Worm (Caenorhabditis elegans) whole organism, L1 larva: Measurements from ENCODE around the gene lsm-4.

ENCODE experiments used
- C16A3.4 ChIP-seq: fragments of 150-350 bp; optimal IDR thresholded peaks from 2 replicates; lab custom pipeline; 2014; ENCODE audit warnings: missing biosample characterization, missing genetic modification characterization
- aly-2 ChIP-seq: fragments of 150-350 bp; optimal IDR thresholded peaks from 2 replicates; lab custom pipeline; 2014; ENCODE audit warnings: missing biosample characterization, missing genetic modification characterization
- blmp-1 ChIP-seq: fragments of 150-350 bp; optimal IDR thresholded peaks from 2 replicates; lab custom pipeline; 2014; ENCODE audit warnings: missing biosample characterization, missing genetic modification characterization
- ceh-63 ChIP-seq: fragments of 200-800 bp; sonication (Bioruptor generic); optimal IDR thresholded peaks from 2 replicates; lab custom pipeline; 2018; ENCODE audit warnings: mild to moderate bottlenecking, missing genetic modification characterization, missing compliant biosample characterization
- ceh-8 ChIP-seq: fragments of 200-800 bp; sonication (Bioruptor generic); optimal IDR thresholded peaks from 2 replicates; lab custom pipeline; 2018; ENCODE audit warnings: mild to moderate bottlenecking, missing genetic modification characterization, moderate library complexity, missing compliant biosample characterization
- ceh-88 ChIP-seq: fragments of 200-800 bp; sonication (Bioruptor generic); IDR thresholded peaks from 2 replicates; pipeline ENCODE4 v1.3.6; 2022; ENCODE audit warnings: missing genetic modification characterization, missing compliant biosample characterization
- efl-1 ChIP-seq, 4 experiments: fragments of 150-350 bp; optimal IDR thresholded peaks in 3 of 4; peaks in 1 of 4; 1 replicate in 1 of 4; 2 replicates in 3 of 4; lab custom pipeline; 2014; ENCODE audit warnings: missing biosample characterization in 2 of 4, missing genetic modification characterization in 2 of 4, missing genetic modification reagents in 2 of 4
- efl-3 ChIP-seq: fragments of 200-800 bp; sonication (Bioruptor generic); optimal IDR thresholded peaks from 2 replicates; lab custom pipeline; 2018; ENCODE audit warnings: mild to moderate bottlenecking, missing genetic modification characterization, missing compliant biosample characterization
- egl-13 ChIP-seq: sonication (generic microtip); optimal IDR thresholded peaks from 2 replicates; lab custom pipeline; 2016; ENCODE audit warnings: missing genotype, missing genetic modification reagents, missing genetic modification characterization, missing compliant biosample characterization
- elt-2 ChIP-seq: sonication (generic microtip); optimal IDR thresholded peaks from 2 replicates; lab custom pipeline; 2016; ENCODE audit warnings: missing genetic modification characterization, mild to moderate bottlenecking, inconsistent platforms, missing compliant biosample characterization, missing genetic modification reagents
- ets-5 ChIP-seq: fragments of 200-800 bp; sonication (Bioruptor generic); IDR thresholded peaks from 2 replicates; pipeline ENCODE4 v1.3.6; 2022; ENCODE audit warnings: missing genetic modification characterization, missing compliant biosample characterization
- hlh-17 ChIP-seq: fragments of 200-800 bp; sonication (Bioruptor generic); optimal IDR thresholded peaks from 2 replicates; lab custom pipeline; 2018; ENCODE audit warnings: missing genetic modification characterization, mild to moderate bottlenecking, missing compliant biosample characterization, moderate library complexity, borderline replicate concordance
- hlh-4 ChIP-seq: sonication (generic microtip); optimal IDR thresholded peaks from 2 replicates; lab custom pipeline; 2016; ENCODE audit warnings: mild to moderate bottlenecking, missing genetic modification characterization, missing compliant biosample characterization
- hpl-2 ChIP-seq: fragments of 150-350 bp; optimal IDR thresholded peaks from 2 replicates; lab custom pipeline; 2014; ENCODE audit warnings: missing biosample characterization, missing genetic modification reagents, missing genetic modification characterization
- irx-1 ChIP-seq: sonication (generic microtip); optimal IDR thresholded peaks from 2 replicates; lab custom pipeline; 2016; ENCODE audit warnings: missing genetic modification characterization, missing compliant biosample characterization
- isw-1 ChIP-seq: fragments of 200-800 bp; sonication (Bioruptor generic); IDR thresholded peaks from 2 replicates; pipeline ENCODE4 v1.3.6; 2022; ENCODE audit warnings: missing genetic modification characterization, missing compliant biosample characterization
- jun-1 ChIP-seq: fragments of 150-350 bp; optimal IDR thresholded peaks from 2 replicates; lab custom pipeline; 2014; ENCODE audit warnings: missing biosample characterization, missing genetic modification reagents, missing genetic modification characterization
- lir-3 ChIP-seq: sonication (generic microtip); optimal IDR thresholded peaks from 2 replicates; lab custom pipeline; 2016; ENCODE audit warnings: mild to moderate bottlenecking, missing genetic modification characterization, moderate library complexity, missing compliant biosample characterization; ENCODE audit not compliant: poor library complexity
- lsy-2 ChIP-seq, 2 experiments: fragments of 150-350 bp; optimal IDR thresholded peaks; 2 replicates each; lab custom pipeline; 2014; ENCODE audit warnings: missing biosample characterization in 2 of 2, missing genetic modification characterization in 2 of 2
- mab-9 ChIP-seq: fragments of 200-800 bp; sonication (Bioruptor generic); IDR thresholded peaks from 2 replicates; pipeline ENCODE4 v1.3.6; 2022; ENCODE audit warnings: missing genetic modification reagents, missing genetic modification characterization, missing compliant biosample characterization
- nhr-12 ChIP-seq: sonication (generic microtip); optimal IDR thresholded peaks from 2 replicates; lab custom pipeline; 2017; ENCODE audit warnings: missing biosample characterization, missing genetic modification characterization
- nhr-19 ChIP-seq: fragments of 200-800 bp; sonication (Bioruptor generic); conservative IDR thresholded peaks from 2 replicates; pipeline ENCODE4 v1.3.6; 2022; ENCODE audit warnings: missing genetic modification characterization, missing compliant biosample characterization
- nhr-20 ChIP-seq: sonication (generic microtip); optimal IDR thresholded peaks from 2 replicates; lab custom pipeline; 2016; ENCODE audit warnings: mild to moderate bottlenecking, missing genetic modification characterization, missing compliant biosample characterization
- nhr-76 ChIP-seq: sonication (generic microtip); optimal IDR thresholded peaks from 2 replicates; lab custom pipeline; 2017; ENCODE audit warnings: missing biosample characterization, missing genetic modification characterization
- nhr-77 ChIP-seq: fragments of 150-350 bp; optimal IDR thresholded peaks from 2 replicates; lab custom pipeline; 2014; ENCODE audit warnings: missing biosample characterization, missing genetic modification characterization
- snpc-4 ChIP-seq: fragments of 150-350 bp; optimal IDR thresholded peaks from 2 replicates; lab custom pipeline; 2014; ENCODE audit warnings: missing biosample characterization, missing genetic modification characterization
- snu-23 ChIP-seq: sonication (generic microtip); optimal IDR thresholded peaks from 2 replicates; lab custom pipeline; 2016; ENCODE audit warnings: missing genetic modification characterization, missing compliant biosample characterization
- sox-4 ChIP-seq: sonication (generic microtip); optimal IDR thresholded peaks from 2 replicates; lab custom pipeline; 2016; ENCODE audit warnings: missing genetic modification characterization, missing compliant biosample characterization
- sptf-1 ChIP-seq: fragments of 150-350 bp; optimal IDR thresholded peaks from 2 replicates; lab custom pipeline; 2014; ENCODE audit warnings: missing biosample characterization, missing genetic modification characterization
- swsn-7 ChIP-seq: sonication (generic microtip); optimal IDR thresholded peaks from 2 replicates; lab custom pipeline; 2016; ENCODE audit warnings: missing genetic modification characterization, missing compliant biosample characterization
- unc-30 ChIP-seq: sonication (generic microtip); optimal IDR thresholded peaks from 2 replicates; lab custom pipeline; 2017; ENCODE audit warnings: missing biosample characterization, missing genetic modification characterization
- xbp-1 ChIP-seq: sonication (generic microtip); optimal IDR thresholded peaks from 2 replicates; lab custom pipeline; 2016; ENCODE audit warnings: missing genetic modification characterization, missing compliant biosample characterization

lsm-4 gene

DNA sequence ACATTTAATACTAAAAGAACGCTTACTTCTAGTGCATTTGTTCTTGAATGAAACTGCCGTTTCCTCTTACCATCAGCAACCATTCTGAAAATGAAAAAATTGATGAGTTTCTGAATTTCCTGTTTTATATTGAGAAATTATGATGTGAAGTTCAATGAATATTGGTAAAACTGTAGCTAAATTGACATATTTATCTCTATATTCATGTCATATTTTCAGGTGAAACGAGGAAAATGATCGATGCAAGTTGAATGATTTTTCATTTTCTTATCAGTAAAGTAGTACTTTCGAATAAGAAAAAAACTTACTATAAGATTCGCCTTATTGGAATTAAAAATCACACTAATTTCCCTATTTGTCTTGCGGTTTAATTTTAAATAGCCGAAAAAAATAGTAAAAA, 42.8 kb downstream of the lsm-4 start, which contains the start of gene E04F6.15:
TSS of gene E04F6.15 (minus strand) at position 101 of the 400 bp plus-strand sequence.
- TF ChIP-seq swsn-7 (tag; lab: Kevin White, UChicago) (no peak), ceh-8 (no peak), jun-1 (no peak), unc-30 (tag; lab: Kevin White, UChicago) (no peak), hpl-2 (GFP tag; lab: Kevin White, UChicago) (no peak), lir-3 (tag; lab: Kevin White, UChicago) (no peak), nhr-19 (GFP tag; lab: Robert Waterston, UW) (no peak), egl-13 (tag; lab: Kevin White, UChicago) (no peak), blmp-1 (tag; lab: Kevin White, UChicago) (no peak), xbp-1 (no peak), ceh-63 (GFP tag; lab: Kevin White, UChicago) (no peak), isw-1 (GFP tag; lab: Robert Waterston, UW) (no peak), nhr-76 (no peak)

DNA sequence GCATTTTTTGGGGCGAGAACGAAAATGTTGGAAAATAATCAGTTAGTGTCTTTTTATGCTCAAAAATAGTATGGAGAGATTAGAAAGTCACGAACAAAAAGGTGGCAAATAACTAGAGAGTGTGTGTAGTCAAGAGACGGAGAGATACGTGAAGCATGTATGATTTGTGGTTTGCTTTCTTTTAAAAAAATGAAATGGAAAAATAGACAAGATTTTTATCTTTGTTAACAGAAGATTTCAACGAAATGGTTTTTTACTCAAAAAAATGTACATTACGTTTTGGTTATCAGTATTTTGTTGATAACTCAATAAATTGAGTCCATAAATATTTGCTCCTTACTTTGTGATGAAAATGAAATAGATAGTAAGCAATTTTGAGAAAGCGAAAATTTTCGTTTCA, 44.8 kb downstream of the lsm-4 start, which contains the start of gene dhs-7:
TSS of gene dhs-7 (minus strand) at position 277 of the 400 bp plus-strand sequence.
- TF ChIP-seq elt-2 (tag; lab: Kevin White, UChicago) (peak; percentile 44), swsn-7 (tag; lab: Kevin White, UChicago) (no peak)

- TF ChIP-seq nhr-12 (tag; lab: Kevin White, UChicago) (no peak), efl-1 (optimal IDR thresholded peaks at IDR 0.05; lab: Kevin White, UChicago) (no peak), efl-1 (GFP tag; optimal IDR thresholded peaks at IDR 0.05 in 1 of 2; lab: Kevin White, UChicago) (peak in 1 of 2 experiments; percentile 78)
- TF ChIP-seq, all 84 proteins: peak for 1
Observed at ce11 chrII:7207649-7208048, 45.3 kb downstream of the lsm-4 start.

DNA sequence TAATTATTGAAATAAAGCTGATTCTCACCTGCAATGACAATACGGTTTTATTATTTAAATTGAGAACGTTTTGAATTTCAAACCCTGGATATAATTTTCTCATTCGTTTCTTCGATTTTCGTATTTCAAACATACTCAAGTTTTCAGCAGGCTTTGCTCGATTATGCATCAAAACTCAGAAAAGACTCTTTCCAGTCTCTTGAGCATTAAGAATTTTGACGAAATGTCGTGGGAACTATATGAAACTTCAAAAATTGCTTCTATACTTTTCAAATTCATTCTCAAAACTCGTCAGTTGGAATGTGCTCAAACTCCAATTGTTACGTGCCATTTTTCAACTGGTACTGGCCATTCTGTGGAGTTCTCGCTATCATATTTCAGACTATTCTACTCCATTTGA, 47.6 kb downstream of the lsm-4 start, which contains the start of gene srd-59:
TSS of gene srd-59 (plus strand) at position 301 of the 400 bp plus-strand sequence.
- TF ChIP-seq nhr-20 (tag; lab: Kevin White, UChicago) (no peak), ets-5 (GFP tag; lab: Robert Waterston, UW) (no peak), blmp-1 (tag; lab: Kevin White, UChicago) (no peak), irx-1 (tag; lab: Kevin White, UChicago) (no peak), hlh-4 (no peak), xbp-1 (no peak)
- TF ChIP-seq, all 84 proteins: peak for 0

DNA sequence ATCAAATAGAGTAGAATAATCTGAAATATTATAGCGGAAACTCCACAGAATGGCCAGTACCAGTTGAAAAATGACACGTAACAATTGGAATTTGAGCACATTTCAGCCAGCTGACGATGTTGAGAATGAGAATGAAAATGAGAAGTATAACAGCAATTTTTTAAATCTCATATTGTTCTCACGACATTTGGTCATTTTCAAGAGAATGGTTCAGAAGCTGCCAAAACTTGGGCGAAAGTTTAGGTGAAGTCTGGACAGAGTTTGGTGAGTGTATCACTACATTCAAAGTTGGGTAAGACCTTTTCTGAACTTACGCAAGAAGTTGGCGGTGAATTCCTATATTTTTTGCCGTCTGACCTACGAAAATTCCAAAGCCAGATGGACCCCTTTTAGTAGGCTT, 48.0 kb downstream of the lsm-4 start, which contains the start of gene srd-58:
TSS of gene srd-58 (minus strand) at position 101 of the 400 bp plus-strand sequence.
- no peak for TF ChIP-seq snpc-4 (tag; lab: Kevin White, UChicago)
- TF ChIP-seq sptf-1 (tag; lab: Kevin White, UChicago) = no peak
- TF ChIP-seq lir-3 (tag; lab: Kevin White, UChicago) = no peak
- TF ChIP-seq lsy-2 (tag; optimal IDR thresholded peaks at IDR 0.05; lab: Kevin White, UChicago) = no peak
- TF ChIP-seq elt-2 (tag; lab: Kevin White, UChicago) = no peak
- TF ChIP-seq mab-9 (GFP tag; lab: Robert Waterston, UW) = no peak
- TF ChIP-seq ceh-88 = no peak
- TF ChIP-seq nhr-77 (tag; lab: Kevin White, UChicago) = no peak
- TF ChIP-seq snu-23 = no peak
- TF ChIP-seq sox-4 (tag; lab: Kevin White, UChicago) = no peak
- no peak for TF ChIP-seq efl-1 (optimal IDR thresholded peaks at IDR 0.05; lab: Kevin White, UChicago)
- no peak for TF ChIP-seq efl-1 (GFP tag; optimal IDR thresholded peaks at IDR 0.05 in 1 of 2; lab: Kevin White, UChicago)
- TF ChIP-seq efl-3 (GFP tag; lab: Kevin White, UChicago) = no peak
- TF ChIP-seq C16A3.4 (tag; lab: Kevin White, UChicago) = no peak
- TF ChIP-seq jun-1 = no peak
- no peak for TF ChIP-seq aly-2
- TF ChIP-seq hlh-17 (GFP tag; lab: Kevin White, UChicago) = no peak
